Worm (Caenorhabditis elegans): ENCODE results near the gene K02C4.2.
A peak's percentile ranks its signal among the peaks of the same experiment; 100 is the strongest.

K02C4.2 gene

ce11 chrII:8086803-8087202 is 11.2 kb downstream of the K02C4.2 start, which contains the start of gene K02C4.3 (continued):
- TF ChIP-seq F23B12.7 (tag; optimal IDR thresholded peaks at IDR 0.05; ENCODE audit: insufficient read depth), result peak; percentile 13
- TF ChIP-seq sea-2 (GFP tag; IDR thresholded peaks at IDR 0.05), result no peak
- no peak for TF ChIP-seq tbp1 (GFP tag; optimal IDR thresholded peaks at IDR 0.05)
- no peak for TF ChIP-seq lir-1 (GFP tag; conservative IDR thresholded peaks at IDR 0.05)
- no peak for TF ChIP-seq gei-17 (GFP tag; optimal IDR thresholded peaks at IDR 0.05)
- TF ChIP-seq ztf-18 (tag; optimal IDR thresholded peaks at IDR 0.05), result peak; percentile 93
- no peak for TF ChIP-seq ztf-22 (GFP tag; optimal IDR thresholded peaks at IDR 0.05)
- no peak for TF ChIP-seq bed-1 (GFP tag; IDR thresholded peaks at IDR 0.05)
- no peak for TF ChIP-seq ceh-58 (GFP tag; IDR thresholded peaks at IDR 0.05)
- TF ChIP-seq F10E7.11 (tag; optimal IDR thresholded peaks at IDR 0.05), result no peak
- no peak for TF ChIP-seq madf-3 (GFP tag; IDR thresholded peaks at IDR 0.05)
- no peak for TF ChIP-seq rcor-1 (GFP tag; IDR thresholded peaks at IDR 0.05)
- TF ChIP-seq ama-1 (optimal IDR thresholded peaks at IDR 0.05), result no peak
- TF ChIP-seq ama-1 (GFP tag; optimal IDR thresholded peaks at IDR 0.05), result no peak
- TF ChIP-seq Y95B8A.8 (GFP tag; IDR thresholded peaks at IDR 0.05), result no peak
- no peak for TF ChIP-seq lin-26 (GFP tag; IDR thresholded peaks at IDR 0.05)
- TF ChIP-seq dpl-1 (GFP tag; optimal IDR thresholded peaks at IDR 0.05), result peak; percentile 68
- TF ChIP-seq die-1 (tag; optimal IDR thresholded peaks at IDR 0.05), result no peak
- TF ChIP-seq F49E8.2 (tag; optimal IDR thresholded peaks at IDR 0.05; ENCODE audit: insufficient read depth), result no peak
- TF ChIP-seq tlf-1 (GFP tag; optimal IDR thresholded peaks at IDR 0.05), result no peak
- no peak for TF ChIP-seq rpc-1 (optimal IDR thresholded peaks at IDR 0.05)
- no peak for TF ChIP-seq rpc-1 (tag; optimal IDR thresholded peaks at IDR 0.05)
- no peak for TF ChIP-seq tbx-9 (tag; optimal IDR thresholded peaks at IDR 0.05; ENCODE audit: borderline replicate concordance)
- no peak for TF ChIP-seq aptf-2 (GFP tag; conservative IDR thresholded peaks at IDR 0.05)
- TF ChIP-seq snpc-1.1 (tag; optimal IDR thresholded peaks at IDR 0.05; ENCODE audit: insufficient read depth), result peak; percentile 34
- TF ChIP-seq egrh-3 (GFP tag; IDR thresholded peaks at IDR 0.05), result no peak
- TF ChIP-seq Y56A3A.18 (GFP tag; IDR thresholded peaks at IDR 0.05), result no peak
- peak; percentile 9 for TF ChIP-seq nhr-80 (tag; optimal IDR thresholded peaks at IDR 0.05)
- no peak for TF ChIP-seq lag-1 (GFP tag; IDR thresholded peaks at IDR 0.05)
- no peak for TF ChIP-seq F57C9.4 (tag; optimal IDR thresholded peaks at IDR 0.05)
- TF ChIP-seq Y53F4B.3 (GFP tag; IDR thresholded peaks at IDR 0.05), result no peak
- no peak for TF ChIP-seq mxl-1 (tag; optimal IDR thresholded peaks at IDR 0.05)

ce11 chrII:8091528-8091927 is 16.0 kb downstream of the K02C4.2 start:
- TF ChIP-seq efl-1 (GFP tag; optimal IDR thresholded peaks at IDR 0.05), result no peak
- no peak for TF ChIP-seq ekl-4 (GFP tag; IDR thresholded peaks at IDR 0.05)
- TF ChIP-seq lin-40 (tag; optimal IDR thresholded peaks at IDR 0.05), result peak; percentile 26
- TF ChIP-seq D2030.7 (GFP tag; IDR thresholded peaks at IDR 0.05), result peak; percentile 74
- no peak for TF ChIP-seq unc-130 (GFP tag; optimal IDR thresholded peaks at IDR 0.05)
- peak; percentile 79 for TF ChIP-seq mcd-1 (GFP tag; IDR thresholded peaks at IDR 0.05)
- no peak for TF ChIP-seq lin-54 (GFP tag; optimal IDR thresholded peaks at IDR 0.05)
- peak; percentile 45 for TF ChIP-seq ZK185.1 (tag; optimal IDR thresholded peaks at IDR 0.05; ENCODE audit: poor library complexity, severe bottlenecking)
- no peak for TF ChIP-seq sptf-2 (GFP tag; optimal IDR thresholded peaks at IDR 0.05)
- TF ChIP-seq hlh-26 (GFP tag; conservative IDR thresholded peaks at IDR 0.05), result no peak
- no peak for TF ChIP-seq F37B4.10 (GFP tag; IDR thresholded peaks at IDR 0.05)
- TF ChIP-seq ztf-25 (GFP tag; IDR thresholded peaks at IDR 0.05), result no peak
- TF ChIP-seq madf-10 (tag; optimal IDR thresholded peaks at IDR 0.05), result peak; percentile 4
- TF ChIP-seq ceh-91 (GFP tag; IDR thresholded peaks at IDR 0.05), result no peak; the same call in 1 of the 2 replicates
- no peak for TF ChIP-seq C17E4.6 (GFP tag; IDR thresholded peaks at IDR 0.05)
- no peak for TF ChIP-seq attf-3 (GFP tag; conservative IDR thresholded peaks at IDR 0.05)
- TF ChIP-seq cebp-2 (GFP tag; IDR thresholded peaks at IDR 0.05), result no peak
- TF ChIP-seq lsl-1 (GFP tag; optimal IDR thresholded peaks at IDR 0.05), result peak; percentile 56
- TF ChIP-seq B0336.3 (GFP tag; IDR thresholded peaks at IDR 0.05), result no peak; the same call in 1 of the 2 replicates
- no peak for TF ChIP-seq F55B11.4 (tag; optimal IDR thresholded peaks at IDR 0.05; ENCODE audit: borderline replicate concordance, insufficient read depth)
- peak; percentile 95 for TF ChIP-seq snpc-1.1 (tag; optimal IDR thresholded peaks at IDR 0.05; ENCODE audit: insufficient read depth)

Data from whole organism, young adult.